Worm (Caenorhabditis elegans): Measurements from ENCODE around the gene ubxn-2.

DNA sequence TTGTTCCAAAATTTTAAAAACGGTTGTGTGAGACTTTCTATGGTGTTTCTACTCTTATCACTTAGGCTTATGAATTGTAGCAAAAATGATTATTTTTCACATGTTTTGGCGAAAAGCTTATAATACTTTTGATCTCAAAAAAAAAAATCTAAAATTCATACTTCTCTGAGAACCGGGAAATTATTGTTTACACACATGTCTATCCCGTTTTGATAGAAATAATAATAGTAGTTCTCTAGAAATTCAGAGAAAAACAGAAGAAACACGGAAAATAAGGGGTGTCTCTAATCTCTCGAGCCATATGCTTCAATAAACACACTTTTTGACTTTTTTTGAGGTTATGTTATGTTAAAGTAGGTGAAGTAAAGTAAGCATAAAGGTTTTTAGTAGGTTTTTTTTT is 25.0 kb upstream of the ubxn-2 start:
- TF ChIP-seq dmd-4 (tag; optimal IDR thresholded peaks at IDR 0.05; ENCODE audit: borderline replicate concordance) (no peak), ama-1 (optimal IDR thresholded peaks at IDR 0.05) (no peak), tbx-2 (tag; optimal IDR thresholded peaks at IDR 0.05) (no peak), hlh-30 (tag; optimal IDR thresholded peaks at IDR 0.05; ENCODE audit: insufficient read depth) (no peak), ceh-9 (tag; optimal IDR thresholded peaks at IDR 0.05) (no peak), unc-42 (tag; optimal IDR thresholded peaks at IDR 0.05) (no peak)
